Worm (Caenorhabditis elegans) whole organism, L1 larva: ENCODE measurements around the gene itr-1.

Experiments used
- C04F5.9 ChIP-seq: sonication (generic microtip); optimal IDR thresholded peaks from 2 replicates; lab custom pipeline; 2016; ENCODE audit warnings: missing genetic modification characterization, missing compliant biosample characterization
- C16A3.4 ChIP-seq: fragments of 150-350 bp; optimal IDR thresholded peaks from 2 replicates; lab custom pipeline; 2014; ENCODE audit warnings: missing biosample characterization, missing genetic modification characterization
- aha-1 ChIP-seq: fragments of 150-350 bp; optimal IDR thresholded peaks from 2 replicates; lab custom pipeline; 2014; ENCODE audit warnings: missing biosample characterization, missing genetic modification characterization
- aly-2 ChIP-seq: fragments of 150-350 bp; optimal IDR thresholded peaks from 2 replicates; lab custom pipeline; 2014; ENCODE audit warnings: missing biosample characterization, missing genetic modification characterization
- ceh-63 ChIP-seq: fragments of 200-800 bp; sonication (Bioruptor generic); optimal IDR thresholded peaks from 2 replicates; lab custom pipeline; 2018; ENCODE audit warnings: mild to moderate bottlenecking, missing genetic modification characterization, missing compliant biosample characterization
- ceh-82 ChIP-seq, 3 experiments: fragments of 150-350 bp in 1 of 3; sonication (generic microtip) in 2 of 3; optimal IDR thresholded peaks; 2 replicates each; lab custom pipeline; 2014 to 2017; ENCODE audit warnings: missing biosample characterization in 3 of 3, missing genetic modification characterization in 3 of 3
- ces-1 ChIP-seq: fragments of 150-350 bp; optimal IDR thresholded peaks from 2 replicates; lab custom pipeline; 2014; ENCODE audit warnings: missing biosample characterization, missing genetic modification reagents, missing genetic modification characterization
- dpl-1 ChIP-seq, 3 experiments: fragments of 150-350 bp in 2 of 3; sonication (generic microtip) in 1 of 3; optimal IDR thresholded peaks; 2 replicates each; lab custom pipeline; 2014 to 2017; ENCODE audit warnings: missing biosample characterization in 3 of 3, missing genetic modification characterization in 3 of 3, missing genetic modification reagents in 3 of 3
- dsc-1 ChIP-seq: sonication (generic microtip); optimal IDR thresholded peaks from 2 replicates; lab custom pipeline; 2016; ENCODE audit warnings: mild to moderate bottlenecking, missing genetic modification characterization, missing compliant biosample characterization
- efl-1 ChIP-seq, 4 experiments: fragments of 150-350 bp; optimal IDR thresholded peaks in 3 of 4; peaks in 1 of 4; 1 replicate in 1 of 4; 2 replicates in 3 of 4; lab custom pipeline; 2014; ENCODE audit warnings: missing biosample characterization in 2 of 4, missing genetic modification characterization in 2 of 4, missing genetic modification reagents in 2 of 4
- efl-3 ChIP-seq: fragments of 200-800 bp; sonication (Bioruptor generic); optimal IDR thresholded peaks from 2 replicates; lab custom pipeline; 2018; ENCODE audit warnings: mild to moderate bottlenecking, missing genetic modification characterization, missing compliant biosample characterization
- elt-2 ChIP-seq: sonication (generic microtip); optimal IDR thresholded peaks from 2 replicates; lab custom pipeline; 2016; ENCODE audit warnings: missing genetic modification characterization, mild to moderate bottlenecking, inconsistent platforms, missing compliant biosample characterization, missing genetic modification reagents
- elt-3 ChIP-seq, 6 experiments: fragments of 150-350 bp in 1 of 6; sonication (generic microtip); optimal IDR thresholded peaks; 2 replicates each; lab custom pipeline; 2017 to 2018; ENCODE audit warnings: missing biosample characterization in 6 of 6, missing genetic modification characterization in 6 of 6, inconsistent platforms in 1 of 6
- fkh-8 ChIP-seq: sonication (generic microtip); optimal IDR thresholded peaks from 2 replicates; lab custom pipeline; 2016; ENCODE audit warnings: mild to moderate bottlenecking, missing genetic modification characterization, missing compliant biosample characterization
- jun-1 ChIP-seq: fragments of 150-350 bp; optimal IDR thresholded peaks from 2 replicates; lab custom pipeline; 2014; ENCODE audit warnings: missing biosample characterization, missing genetic modification reagents, missing genetic modification characterization
- lin-13 ChIP-seq: fragments of 150-350 bp; optimal IDR thresholded peaks from 2 replicates; lab custom pipeline; 2014; ENCODE audit warnings: missing biosample characterization, missing genetic modification reagents, missing genetic modification characterization
- lin-14 ChIP-seq: fragments of 200-800 bp; sonication (Bioruptor generic); optimal IDR thresholded peaks from 2 replicates; lab custom pipeline; 2018; ENCODE audit warnings: mild to moderate bottlenecking, missing genetic modification characterization, moderate library complexity, missing compliant biosample characterization
- lin-15B ChIP-seq: fragments of 150-350 bp; sonication (generic microtip); optimal IDR thresholded peaks from 3 replicates; lab custom pipeline; 2014; ENCODE audit warnings: missing biosample characterization, missing genetic modification characterization
- lin-35 ChIP-seq, 2 experiments: fragments of 150-350 bp; optimal IDR thresholded peaks; 2 replicates each; lab custom pipeline; 2014; ENCODE audit warnings: missing biosample characterization in 2 of 2, missing genetic modification characterization in 2 of 2, missing genetic modification reagents in 2 of 2
- lin-39 ChIP-seq: fragments of 150-350 bp; optimal IDR thresholded peaks from 2 replicates; lab custom pipeline; 2014; ENCODE audit warnings: missing biosample characterization, missing genetic modification reagents, missing genetic modification characterization
- lir-3 ChIP-seq: sonication (generic microtip); optimal IDR thresholded peaks from 2 replicates; lab custom pipeline; 2016; ENCODE audit warnings: mild to moderate bottlenecking, missing genetic modification characterization, moderate library complexity, missing compliant biosample characterization; ENCODE audit not compliant: poor library complexity
- mab-9 ChIP-seq: fragments of 200-800 bp; sonication (Bioruptor generic); IDR thresholded peaks from 2 replicates; pipeline ENCODE4 v1.3.6; 2022; ENCODE audit warnings: missing genetic modification reagents, missing genetic modification characterization, missing compliant biosample characterization
- mef-2 ChIP-seq: fragments of 150-350 bp; optimal IDR thresholded peaks from 2 replicates; lab custom pipeline; 2014; ENCODE audit warnings: missing biosample characterization, missing genetic modification characterization
- mep-1 ChIP-seq: fragments of 150-350 bp; optimal IDR thresholded peaks from 2 replicates; lab custom pipeline; 2014; ENCODE audit warnings: missing biosample characterization, missing genetic modification characterization
- nhr-12 ChIP-seq: sonication (generic microtip); optimal IDR thresholded peaks from 2 replicates; lab custom pipeline; 2017; ENCODE audit warnings: missing biosample characterization, missing genetic modification characterization
- nhr-19 ChIP-seq: fragments of 200-800 bp; sonication (Bioruptor generic); conservative IDR thresholded peaks from 2 replicates; pipeline ENCODE4 v1.3.6; 2022; ENCODE audit warnings: missing genetic modification characterization, missing compliant biosample characterization
- nhr-20 ChIP-seq: sonication (generic microtip); optimal IDR thresholded peaks from 2 replicates; lab custom pipeline; 2016; ENCODE audit warnings: mild to moderate bottlenecking, missing genetic modification characterization, missing compliant biosample characterization
- nhr-47 ChIP-seq: sonication (generic microtip); optimal IDR thresholded peaks from 2 replicates; lab custom pipeline; 2016; ENCODE audit warnings: mild to moderate bottlenecking, missing genetic modification characterization, moderate library complexity, missing compliant biosample characterization
- nhr-71 ChIP-seq: sonication (generic microtip); optimal IDR thresholded peaks from 2 replicates; lab custom pipeline; 2016; ENCODE audit warnings: mild to moderate bottlenecking, missing genetic modification characterization, moderate library complexity, missing compliant biosample characterization
- nhr-85 ChIP-seq: sonication (generic microtip); peaks from one replicate; lab custom pipeline; 2016; ENCODE audit warnings: missing genetic modification characterization, inconsistent platforms, missing compliant biosample characterization
- pag-3 ChIP-seq: sonication (generic microtip); optimal IDR thresholded peaks from 2 replicates; lab custom pipeline; 2017; ENCODE audit warnings: missing genetic modification characterization, mild to moderate bottlenecking, missing compliant biosample characterization, antibody characterized with exemption, borderline replicate concordance; ENCODE audit not compliant: insufficient read depth
- pax-3 ChIP-seq: fragments of 200-800 bp; sonication (Bioruptor generic); optimal IDR thresholded peaks from 2 replicates; lab custom pipeline; 2018; ENCODE audit warnings: mild to moderate bottlenecking, missing genetic modification characterization, moderate library complexity, missing compliant biosample characterization
- pqm-1 ChIP-seq: sonication (generic microtip); optimal IDR thresholded peaks from 3 replicates; lab custom pipeline; 2017; ENCODE audit warnings: missing biosample characterization, missing genetic modification characterization
- rnt-1 ChIP-seq: sonication (generic microtip); optimal IDR thresholded peaks from 2 replicates; lab custom pipeline; 2016; ENCODE audit warnings: mild to moderate bottlenecking, missing genetic modification characterization, moderate library complexity, missing compliant biosample characterization
- skn-1 ChIP-seq: fragments of 150-350 bp; optimal IDR thresholded peaks from 2 replicates; lab custom pipeline; 2014; ENCODE audit warnings: missing biosample characterization, missing genetic modification characterization
- snpc-4 ChIP-seq: fragments of 150-350 bp; optimal IDR thresholded peaks from 2 replicates; lab custom pipeline; 2014; ENCODE audit warnings: missing biosample characterization, missing genetic modification characterization
- sox-4 ChIP-seq: sonication (generic microtip); optimal IDR thresholded peaks from 2 replicates; lab custom pipeline; 2016; ENCODE audit warnings: missing genetic modification characterization, missing compliant biosample characterization
- tbx-2 ChIP-seq: sonication (generic microtip); optimal IDR thresholded peaks from 2 replicates; lab custom pipeline; 2016; ENCODE audit warnings: missing genetic modification characterization, missing compliant biosample characterization
- tlp-1 ChIP-seq: fragments of 150-350 bp; optimal IDR thresholded peaks from 2 replicates; lab custom pipeline; 2014; ENCODE audit warnings: missing biosample characterization, missing genetic modification characterization
- unc-130 ChIP-seq: fragments of 150-350 bp; optimal IDR thresholded peaks from 2 replicates; lab custom pipeline; 2017; ENCODE audit warnings: missing biosample characterization, missing genetic modification characterization, inconsistent platforms
- xbp-1 ChIP-seq: sonication (generic microtip); optimal IDR thresholded peaks from 2 replicates; lab custom pipeline; 2016; ENCODE audit warnings: missing genetic modification characterization, missing compliant biosample characterization
- zag-1 ChIP-seq: fragments of 150-350 bp; optimal IDR thresholded peaks from 2 replicates; lab custom pipeline; 2014; ENCODE audit warnings: missing biosample characterization, missing genetic modification characterization
- zip-4 ChIP-seq: fragments of 200-800 bp; sonication (Bioruptor generic); optimal IDR thresholded peaks from 2 replicates; lab custom pipeline; 2018; ENCODE audit warnings: mild to moderate bottlenecking, missing genetic modification characterization, moderate library complexity, missing compliant biosample characterization
- ztf-4 ChIP-seq: fragments of 150-350 bp; optimal IDR thresholded peaks from 2 replicates; lab custom pipeline; 2014; ENCODE audit warnings: missing biosample characterization, missing genetic modification characterization

Gene itr-1

ce11 chrIV:7709701-7710100 lies 34.7 kb downstream of the itr-1 start, which contains the start of the genes mrpl-1, emc-6 and mrps-24 (continued):
- TF ChIP-seq sox-4 (tag; lab: Kevin White, UChicago): no peak
- TF ChIP-seq skn-1 (tag; lab: Kevin White, UChicago): peak; percentile 74
- peak; percentile 28 for TF ChIP-seq dsc-1
- peak; percentile 31 for TF ChIP-seq snpc-4 (tag; lab: Kevin White, UChicago)
- TF ChIP-seq lin-14 (GFP tag; lab: Kevin White, UChicago): peak; percentile 71
- peak in 2 of 3 experiments; percentile 50 to 55 for TF ChIP-seq ceh-82 (tag; optimal IDR thresholded peaks at IDR 0.05; lab: Kevin White, UChicago)
- peak; percentile 35 for TF ChIP-seq lir-3
- TF ChIP-seq unc-130: peak; percentile 44
- TF ChIP-seq pag-3 (tag; lab: Kevin White, UChicago): no peak
- TF ChIP-seq mep-1 (tag; lab: Kevin White, UChicago): peak; percentile 91
- TF ChIP-seq pax-3 (tag; lab: Kevin White, UChicago): no peak
- TF ChIP-seq rnt-1 (tag; lab: Kevin White, UChicago): peak; percentile 53
- TF ChIP-seq dpl-1 (GFP tag; optimal IDR thresholded peaks at IDR 0.05; lab: Kevin White, UChicago): peak; percentile 57 to 80 (median 65)
- TF ChIP-seq lin-13 (GFP tag; lab: Kevin White, UChicago): peak; percentile 37
- peak; percentile 58 for TF ChIP-seq nhr-19 (GFP tag; lab: Robert Waterston, UW)
- TF ChIP-seq xbp-1 (tag; lab: Kevin White, UChicago): peak; percentile 68
- TF ChIP-seq lin-39: no peak
- no peak for TF ChIP-seq efl-3
- TF ChIP-seq, all 84 proteins: peak for 31

DNA sequence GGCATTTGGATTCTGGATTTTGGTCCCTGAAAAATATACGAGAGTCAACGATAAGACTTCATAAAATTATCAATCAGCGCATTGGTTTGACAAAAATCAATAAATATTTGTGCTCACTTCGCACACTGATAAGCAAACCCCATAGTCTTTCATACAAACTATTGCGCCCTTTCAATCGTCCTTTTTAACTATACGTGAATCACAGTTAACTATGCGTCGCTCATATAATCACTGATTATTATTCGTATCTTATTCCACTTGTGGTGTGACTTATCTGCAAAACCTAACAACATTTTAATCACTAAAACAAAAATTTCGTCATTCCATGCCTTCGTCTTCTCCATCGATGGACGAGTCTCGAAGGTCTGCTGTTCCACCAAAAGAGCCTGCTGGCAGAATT lies 35.9 kb downstream of the itr-1 start, which contains the start of gene nhr-8:
TSS of gene nhr-8 (plus strand) at position 160 of the 400 bp plus-strand sequence.
- TF ChIP-seq efl-3 (no peak), tbx-2 (tag; lab: Kevin White, UChicago) (no peak), lin-15B (tag; lab: Kevin White, UChicago) (no peak), ceh-63 (no peak), elt-2 (tag; lab: Kevin White, UChicago) (peak; percentile 95), nhr-20 (peak; percentile 5), jun-1 (tag; lab: Kevin White, UChicago) (peak; percentile 43), tlp-1 (tag; lab: Kevin White, UChicago) (peak; percentile 21), pqm-1 (tag; lab: Kevin White, UChicago) (peak; percentile 33), nhr-85 (peak; percentile 14), efl-1 (optimal IDR thresholded peaks at IDR 0.05; lab: Kevin White, UChicago) (no peak), efl-1 (GFP tag; optimal IDR thresholded peaks at IDR 0.05 in 1 of 2; lab: Kevin White, UChicago) (peak in 1 of 2 experiments; percentile 36), lin-35 (GFP tag; optimal IDR thresholded peaks at IDR 0.05; lab: Kevin White, UChicago) (peak in 1 of 2 experiments; percentile 47), nhr-71 (peak; percentile 23), aha-1 (no peak), pax-3 (tag; lab: Kevin White, UChicago) (peak; percentile 4), zip-4 (GFP tag; lab: Kevin White, UChicago) (no peak)
- TF ChIP-seq, all 84 proteins: peak for 10

ce11 chrIV:7712252-7712651 lies 37.3 kb downstream of the itr-1 start:
- no peak for TF ChIP-seq lin-13 (GFP tag; lab: Kevin White, UChicago)
- no peak for TF ChIP-seq fkh-8 (tag; lab: Kevin White, UChicago)
- TF ChIP-seq xbp-1 (tag; lab: Kevin White, UChicago): no peak
- TF ChIP-seq elt-2 (tag; lab: Kevin White, UChicago): peak; percentile 41
- TF ChIP-seq, all 84 proteins: peak for 1

DNA sequence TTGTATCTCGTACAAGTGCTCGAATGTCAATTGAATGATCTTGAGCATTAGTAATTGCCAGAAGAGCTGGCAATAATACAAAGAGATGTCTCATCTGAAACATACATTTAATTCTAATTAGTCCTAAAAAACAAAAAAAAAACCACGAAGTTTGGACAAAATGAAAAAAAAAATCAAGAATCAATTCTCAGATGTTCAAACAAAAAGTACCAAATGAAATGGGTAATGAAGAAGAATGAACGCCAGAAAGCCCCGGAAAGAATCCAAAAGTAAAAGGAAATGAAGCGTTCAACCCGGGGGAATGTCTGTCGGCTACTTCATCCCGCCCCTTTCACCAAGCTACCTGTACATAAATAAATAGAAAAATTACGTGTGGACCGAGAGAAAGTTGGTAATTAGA lies 42.9 kb downstream of the itr-1 start, which contains the start of gene F33D4.6:
TSS of gene F33D4.6 (minus strand) at position 101 of the 400 bp plus-strand sequence.
- TF ChIP-seq C04F5.9 (tag; lab: Kevin White, UChicago) (no peak), lin-15B (tag; lab: Kevin White, UChicago) (no peak), rnt-1 (tag; lab: Kevin White, UChicago) (no peak), elt-2 (tag; lab: Kevin White, UChicago) (no peak), fkh-8 (tag; lab: Kevin White, UChicago) (no peak), ces-1 (GFP tag; lab: Kevin White, UChicago) (no peak), mef-2 (tag; lab: Kevin White, UChicago) (no peak), ztf-4 (tag; lab: Kevin White, UChicago) (no peak), elt-3 (tag; optimal IDR thresholded peaks at IDR 0.05; lab: Kevin White, UChicago) (no peak), mab-9 (GFP tag; lab: Robert Waterston, UW) (no peak), nhr-47 (no peak), zag-1 (tag; lab: Kevin White, UChicago) (no peak), nhr-12 (tag; lab: Kevin White, UChicago) (no peak), aly-2 (tag; lab: Kevin White, UChicago) (no peak), C16A3.4 (tag; lab: Kevin White, UChicago) (no peak), jun-1 (tag; lab: Kevin White, UChicago) (no peak)
